Fruit fly (Drosophila melanogaster) whole organism, prepupa: Measurements from ENCODE around the gene SdhD.

Experiments
- CG10631 ChIP-seq: fragments of 200-800 bp; sonication (Bioruptor generic); optimal IDR thresholded peaks from 2 replicates; lab custom pipeline; 2016; ENCODE audit warnings: missing biosample characterization, missing genetic modification characterization
- CG10669 ChIP-seq: fragments of 200-800 bp; sonication (Bioruptor generic); optimal IDR thresholded peaks from 3 replicates; lab custom pipeline; 2018; ENCODE audit warnings: missing biosample characterization, mild to moderate bottlenecking, missing genetic modification characterization, moderate library complexity
- CG11294 ChIP-seq: fragments of 200-800 bp; sonication (Bioruptor generic); IDR thresholded peaks from 2 replicates; pipeline ENCODE4 v1.3.6; 2022; ENCODE audit warnings: missing biosample characterization, missing genetic modification characterization
- CG11762 ChIP-seq: fragments of 200-800 bp; sonication (Bioruptor generic); optimal IDR thresholded peaks from 3 replicates; lab custom pipeline; 2016; ENCODE audit warnings: missing biosample characterization, missing genetic modification characterization; ENCODE audit not compliant: insufficient read depth
- CG11902 ChIP-seq: fragments of 200-800 bp; sonication (Bioruptor generic); optimal IDR thresholded peaks from 3 replicates; lab custom pipeline; 2016; ENCODE audit warnings: missing biosample characterization, missing genetic modification characterization
- CG15336 ChIP-seq: fragments of 200-800 bp; sonication (Bioruptor generic); IDR thresholded peaks from 2 replicates; pipeline ENCODE4 v1.3.6; 2022; ENCODE audit warnings: missing biosample characterization, missing genetic modification characterization
- CG1621 ChIP-seq: fragments of 200-800 bp; sonication (Bioruptor generic); optimal IDR thresholded peaks from 3 replicates; lab custom pipeline; 2018; ENCODE audit warnings: missing biosample characterization, mild to moderate bottlenecking, missing genetic modification characterization
- CG16779 ChIP-seq: fragments of 200-800 bp; sonication (Bioruptor generic); optimal IDR thresholded peaks from 3 replicates; lab custom pipeline; 2017; ENCODE audit warnings: missing biosample characterization, mild to moderate bottlenecking, missing genetic modification characterization
- CG3032 ChIP-seq: fragments of 200-800 bp; optimal IDR thresholded peaks from 2 replicates; lab custom pipeline; 2019; ENCODE audit warnings: missing biosample characterization, mild to moderate bottlenecking, missing genetic modification characterization, moderate library complexity
- CG31627 ChIP-seq: fragments of 200-800 bp; sonication (Bioruptor generic); optimal IDR thresholded peaks from 3 replicates; lab custom pipeline; 2016; ENCODE audit warnings: missing biosample characterization, missing genetic modification characterization
- CG32006 ChIP-seq: fragments of 200-800 bp; sonication (Bioruptor generic); optimal IDR thresholded peaks from 3 replicates; lab custom pipeline; 2017; ENCODE audit warnings: missing biosample characterization, mild to moderate bottlenecking, missing genetic modification characterization
- CG3919 ChIP-seq: fragments of 200-800 bp; sonication (Bioruptor generic); optimal IDR thresholded peaks from 3 replicates; lab custom pipeline; 2016; ENCODE audit warnings: missing biosample characterization, missing genetic modification characterization
- CG4318 ChIP-seq: fragments of 200-800 bp; sonication (Bioruptor generic); optimal IDR thresholded peaks from 3 replicates; lab custom pipeline; 2017; ENCODE audit warnings: missing biosample characterization, mild to moderate bottlenecking, missing genetic modification characterization
- CG6163 ChIP-seq: fragments of 200-800 bp; sonication (Bioruptor generic); IDR thresholded peaks from 3 replicates; pipeline ENCODE4 v1.3.6; 2022; ENCODE audit warnings: missing biosample characterization, missing genetic modification characterization
- CG6792 ChIP-seq: fragments of 200-800 bp; sonication (Bioruptor generic); optimal IDR thresholded peaks from 3 replicates; lab custom pipeline; 2016; ENCODE audit warnings: missing biosample characterization, missing genetic modification characterization
- CG6808 ChIP-seq: fragments of 200-800 bp; sonication (Bioruptor generic); optimal IDR thresholded peaks from 3 replicates; lab custom pipeline; 2017; ENCODE audit warnings: missing biosample characterization, missing genetic modification characterization, mild to moderate bottlenecking, moderate library complexity, missing genetic modification reagents
- CG7368 ChIP-seq: fragments of 200-800 bp; sonication (Bioruptor generic); optimal IDR thresholded peaks from 3 replicates; lab custom pipeline; 2016; ENCODE audit warnings: missing biosample characterization, missing genetic modification characterization
- CG8119 ChIP-seq: fragments of 200-800 bp; sonication (Bioruptor generic); IDR thresholded peaks from 3 replicates; pipeline ENCODE4 v1.3.6; 2022; ENCODE audit warnings: missing biosample characterization, missing genetic modification characterization
- CG8319 ChIP-seq: fragments of 200-800 bp; sonication (Bioruptor generic); optimal IDR thresholded peaks from 3 replicates; lab custom pipeline; 2016; ENCODE audit warnings: missing biosample characterization, missing genetic modification characterization
- CG8632 ChIP-seq: fragments of 200-800 bp; sonication (Bioruptor generic); optimal IDR thresholded peaks from 3 replicates; lab custom pipeline; 2016; ENCODE audit warnings: missing biosample characterization, missing genetic modification characterization
- CG9139 ChIP-seq: fragments of 200-800 bp; sonication (Bioruptor generic); optimal IDR thresholded peaks from 3 replicates; lab custom pipeline; 2017; ENCODE audit warnings: missing biosample characterization, mild to moderate bottlenecking, missing genetic modification characterization
- Eip93F ChIP-seq: fragments of 200-800 bp; sonication (Bioruptor generic); optimal IDR thresholded peaks from 2 replicates; lab custom pipeline; 2016; ENCODE audit warnings: missing biosample characterization, mild to moderate bottlenecking, missing genetic modification characterization
- Ets21C ChIP-seq: fragments of 200-800 bp; sonication (Bioruptor generic); optimal IDR thresholded peaks from 3 replicates; lab custom pipeline; 2016; ENCODE audit warnings: missing biosample characterization, missing genetic modification characterization
- Ets96B ChIP-seq: fragments of 200-800 bp; optimal IDR thresholded peaks from 2 replicates; lab custom pipeline; 2019; ENCODE audit warnings: missing biosample characterization, mild to moderate bottlenecking, missing genetic modification characterization, moderate library complexity
- Gug ChIP-seq: fragments of 200-800 bp; sonication (Bioruptor generic); IDR thresholded peaks from 2 replicates; pipeline ENCODE4 v1.3.6; 2022; ENCODE audit warnings: missing biosample characterization, missing genetic modification characterization
- Hr39 ChIP-seq: fragments of 200-800 bp; sonication (Bioruptor generic); optimal IDR thresholded peaks from 2 replicates; lab custom pipeline; 2016; ENCODE audit warnings: missing biosample characterization, missing genetic modification characterization
- Hr4 ChIP-seq: fragments of 200-800 bp; sonication (Bioruptor generic); optimal IDR thresholded peaks from 3 replicates; lab custom pipeline; 2016; ENCODE audit warnings: missing biosample characterization, missing genetic modification characterization
- Met ChIP-seq: fragments of 200-800 bp; sonication (Bioruptor generic); optimal IDR thresholded peaks from 3 replicates; lab custom pipeline; 2016; ENCODE audit warnings: missing biosample characterization, missing genetic modification characterization
- OdsH ChIP-seq: fragments of 200-800 bp; sonication (Bioruptor generic); optimal IDR thresholded peaks from 3 replicates; lab custom pipeline; 2016; ENCODE audit warnings: missing biosample characterization, missing genetic modification characterization
- Sox102F ChIP-seq: fragments of 200-800 bp; sonication (Bioruptor generic); optimal IDR thresholded peaks from 2 replicates; lab custom pipeline; 2016; ENCODE audit warnings: missing biosample characterization, mild to moderate bottlenecking, missing genetic modification characterization
- acj6 ChIP-seq: fragments of 200-800 bp; sonication (Bioruptor generic); optimal IDR thresholded peaks from 3 replicates; lab custom pipeline; 2016; ENCODE audit warnings: missing biosample characterization, missing genetic modification characterization
- dac ChIP-seq: fragments of 200-800 bp; sonication (Bioruptor generic); optimal IDR thresholded peaks from 2 replicates; lab custom pipeline; 2017; ENCODE audit warnings: missing biosample characterization, mild to moderate bottlenecking, missing genetic modification characterization
- dsx ChIP-seq: fragments of 200-800 bp; optimal IDR thresholded peaks from 3 replicates; lab custom pipeline; 2019; ENCODE audit warnings: missing biosample characterization, mild to moderate bottlenecking, missing genetic modification characterization, moderate library complexity; ENCODE audit not compliant: poor library complexity, severe bottlenecking
- eg ChIP-seq: fragments of 200-800 bp; sonication (Bioruptor generic); IDR thresholded peaks from 3 replicates; pipeline ENCODE4 v1.3.6; 2022; ENCODE audit warnings: missing biosample characterization, missing genetic modification characterization
- esn ChIP-seq: fragments of 200-800 bp; sonication (Bioruptor generic); optimal IDR thresholded peaks from 2 replicates; lab custom pipeline; 2016; ENCODE audit warnings: missing biosample characterization, mild to moderate bottlenecking, missing genetic modification characterization, moderate library complexity
- fd59A ChIP-seq: fragments of 200-800 bp; sonication (Bioruptor generic); optimal IDR thresholded peaks from 2 replicates; lab custom pipeline; 2017; ENCODE audit warnings: missing biosample characterization, mild to moderate bottlenecking, missing genetic modification characterization, missing genetic modification reagents
- fd85E ChIP-seq: fragments of 200-800 bp; sonication (Bioruptor generic); optimal IDR thresholded peaks from 3 replicates; lab custom pipeline; 2016; ENCODE audit warnings: missing biosample characterization, missing genetic modification characterization
- net ChIP-seq: fragments of 200-800 bp; sonication (Bioruptor generic); optimal IDR thresholded peaks from 3 replicates; lab custom pipeline; 2016; ENCODE audit warnings: missing biosample characterization, missing genetic modification characterization
- pdm3 ChIP-seq: fragments of 200-800 bp; sonication (Bioruptor generic); optimal IDR thresholded peaks from 3 replicates; lab custom pipeline; 2016; ENCODE audit warnings: missing biosample characterization, missing genetic modification characterization
- salr ChIP-seq, 2 experiments: fragments of 200-800 bp; sonication (Bioruptor generic); optimal IDR thresholded peaks; 3 replicates each; lab custom pipeline; 2016 to 2018; ENCODE audit warnings: missing biosample characterization in 2 of 2, missing genetic modification characterization in 2 of 2, mild to moderate bottlenecking in 1 of 2
- ss ChIP-seq, 2 experiments: fragments of 200-800 bp; sonication (Bioruptor generic); optimal IDR thresholded peaks; 2 replicates in 1 of 2; 3 replicates in 1 of 2; lab custom pipeline; 2017 to 2018; ENCODE audit warnings: mild to moderate bottlenecking in 2 of 2, missing biosample characterization in 2 of 2, missing genetic modification characterization in 2 of 2, moderate library complexity in 1 of 2
- topi ChIP-seq: fragments of 200-800 bp; sonication (Bioruptor generic); optimal IDR thresholded peaks from 3 replicates; lab custom pipeline; 2016; ENCODE audit warnings: missing biosample characterization, missing genetic modification characterization
- vri ChIP-seq: fragments of 200-800 bp; sonication (Bioruptor generic); optimal IDR thresholded peaks from 3 replicates; lab custom pipeline; 2016; ENCODE audit warnings: missing biosample characterization, mild to moderate bottlenecking, missing genetic modification characterization

SdhD gene

dm6 chr3R:23783961-23784360 lies 23.6 kb upstream of the SdhD start (continued):
- TF ChIP-seq CG6163 (GFP tag; lab: Robert Waterston, UW) (peak; percentile 80), CG11294 (GFP tag; lab: Robert Waterston, UW) (peak; percentile 65), Sox102F (GFP tag; lab: Kevin White, UChicago) (peak; percentile 78), OdsH (GFP tag; lab: Kevin White, UChicago) (peak; percentile 90), CG31627 (peak; percentile 77), CG3032 (tag; lab: Kevin White, UChicago) (peak; percentile 89), CG7368 (peak; percentile 78), CG32006 (GFP tag; lab: Kevin White, UChicago) (peak; percentile 94), CG8319 (peak; percentile 79), CG1621 (tag; lab: Kevin White, UChicago) (peak; percentile 85), CG8119 (GFP tag; lab: Robert Waterston, UW) (peak; percentile 90), dsx (peak; percentile 83), Hr4 (GFP tag; lab: Kevin White, UChicago) (peak; percentile 90), CG10631 (GFP tag; lab: Kevin White, UChicago) (peak; percentile 90), CG6808 (GFP tag; lab: Kevin White, UChicago) (peak; percentile 87), Ets96B (peak; percentile 90), Eip93F (GFP tag; lab: Kevin White, UChicago) (no peak), vri (GFP tag; lab: Kevin White, UChicago) (peak; percentile 11), salr (GFP tag; optimal IDR thresholded peaks at IDR 0.05; lab: Kevin White, UChicago) (peak; percentile 67 to 84), Hr39 (GFP tag; lab: Kevin White, UChicago) (peak; percentile 78), acj6 (GFP tag; lab: Kevin White, UChicago) (peak; percentile 90), CG4318 (peak; percentile 86), CG8632 (peak; percentile 86), CG11902 (GFP tag; lab: Kevin White, UChicago) (peak; percentile 66), esn (GFP tag; lab: Kevin White, UChicago) (peak; percentile 84)

- no peak for TF ChIP-seq CG9139 (GFP tag; lab: Kevin White, UChicago)
- TF ChIP-seq CG8119 (GFP tag; lab: Robert Waterston, UW) = no peak
- no peak for TF ChIP-seq CG6163 (GFP tag; lab: Robert Waterston, UW)
- TF ChIP-seq vri (GFP tag; lab: Kevin White, UChicago) = peak; percentile 58
- no peak for TF ChIP-seq CG1621 (tag; lab: Kevin White, UChicago)
Observed at dm6 chr3R:23783403-23783757, 23.0 kb upstream of the SdhD start.

dm6 chr3R:23782456-23783402 lies 22.3 kb upstream of the SdhD start:
- peak; percentile 93 for TF ChIP-seq CG3919 (GFP tag; lab: Kevin White, UChicago)
- peak; percentile 79 for TF ChIP-seq fd59A (GFP tag; lab: Kevin White, UChicago)
- TF ChIP-seq CG10669 (GFP tag; lab: Kevin White, UChicago) = peak; percentile 86
- TF ChIP-seq CG6792 (GFP tag; lab: Kevin White, UChicago) = peak; percentile 83
- peak; percentile 93 for TF ChIP-seq Sox102F (GFP tag; lab: Kevin White, UChicago)
- peak; percentile 87 for TF ChIP-seq dac (GFP tag; lab: Kevin White, UChicago)
- peak; percentile 92 for TF ChIP-seq pdm3 (GFP tag; lab: Kevin White, UChicago)
- peak; percentile 73 for TF ChIP-seq CG8319
- TF ChIP-seq vri (GFP tag; lab: Kevin White, UChicago) = peak; percentile 61
- peak; percentile 75 for TF ChIP-seq Ets21C (GFP tag; lab: Kevin White, UChicago)
- peak; percentile 88 for TF ChIP-seq Hr39 (GFP tag; lab: Kevin White, UChicago)
- TF ChIP-seq CG16779 = peak; percentile 65
- peak; percentile 94 for TF ChIP-seq Met (GFP tag; lab: Kevin White, UChicago)
- TF ChIP-seq CG8632 = peak; percentile 83
- peak; percentile 82 for TF ChIP-seq CG11762 (GFP tag; lab: Kevin White, UChicago)
- peak; percentile 94 for TF ChIP-seq eg
- peak; percentile 93 for TF ChIP-seq CG10631 (GFP tag; lab: Kevin White, UChicago)
- TF ChIP-seq net (GFP tag; lab: Kevin White, UChicago) = peak; percentile 91
- peak; percentile 88 for TF ChIP-seq Gug (GFP tag; lab: Robert Waterston, UW)
- peak; percentile 86 for TF ChIP-seq CG11294 (GFP tag; lab: Robert Waterston, UW)
- TF ChIP-seq Hr4 (GFP tag; lab: Kevin White, UChicago) = peak; percentile 94
- peak; percentile 88 for TF ChIP-seq CG3032 (tag; lab: Kevin White, UChicago)
- peak; percentile 92 for TF ChIP-seq CG15336
- TF ChIP-seq topi (GFP tag; lab: Kevin White, UChicago) = peak; percentile 91
- TF ChIP-seq fd85E = peak; percentile 48
- TF ChIP-seq CG1621 (tag; lab: Kevin White, UChicago) = peak; percentile 87
- peak; percentile 64 for TF ChIP-seq Eip93F (GFP tag; lab: Kevin White, UChicago)
- peak; percentile 73 to 82 for TF ChIP-seq ss (GFP tag; optimal IDR thresholded peaks at IDR 0.05; lab: Kevin White, UChicago)
- TF ChIP-seq CG32006 (GFP tag; lab: Kevin White, UChicago) = peak; percentile 96
